Fruit fly (Drosophila melanogaster) whole organism, adult: ENCODE data around the gene Rab8.

Experiments
- CG11617 ChIP-seq: fragments of 200-800 bp; sonication (Bioruptor generic); optimal IDR thresholded peaks from 2 replicates; lab custom pipeline; 2017; ENCODE audit warnings: mild to moderate bottlenecking, missing biosample characterization, missing genetic modification reagents, missing genetic modification characterization
- CG12768 ChIP-seq: fragments of 200-800 bp; sonication (Bioruptor generic); optimal IDR thresholded peaks from 2 replicates; lab custom pipeline; 2017; ENCODE audit warnings: missing biosample characterization, missing genetic modification characterization, mild to moderate bottlenecking, moderate library complexity, missing genetic modification reagents
- CG14711 ChIP-seq: fragments of 200-800 bp; sonication (Bioruptor generic); optimal IDR thresholded peaks from 2 replicates; lab custom pipeline; 2018; ENCODE audit warnings: missing biosample characterization, mild to moderate bottlenecking, missing genetic modification characterization, moderate library complexity
- CG1620 ChIP-seq: fragments of 200-800 bp; sonication (Bioruptor generic); optimal IDR thresholded peaks from 2 replicates; lab custom pipeline; 2016; ENCODE audit warnings: missing biosample characterization, missing genetic modification characterization
- CG7101 ChIP-seq: fragments of 200-800 bp; sonication (Bioruptor generic); optimal IDR thresholded peaks from 2 replicates; lab custom pipeline; 2018; ENCODE audit warnings: missing biosample characterization, mild to moderate bottlenecking, missing genetic modification characterization, moderate library complexity
- Clk ChIP-seq: fragments of 200-800 bp; sonication (Bioruptor generic); optimal IDR thresholded peaks from 2 replicates; lab custom pipeline; 2017; ENCODE audit warnings: missing biosample characterization, missing genetic modification characterization
- Crg-1 ChIP-seq: fragments of 200-800 bp; sonication (Bioruptor generic); optimal IDR thresholded peaks from 2 replicates; lab custom pipeline; 2016; ENCODE audit warnings: missing biosample characterization, missing genetic modification characterization
- Hr96 ChIP-seq: fragments of 200-800 bp; sonication (Bioruptor generic); optimal IDR thresholded peaks from 2 replicates; lab custom pipeline; 2016; ENCODE audit warnings: missing biosample characterization, missing genetic modification characterization
- cic ChIP-seq: fragments of 200-800 bp; sonication (Bioruptor generic); optimal IDR thresholded peaks from 2 replicates; lab custom pipeline; 2017; ENCODE audit warnings: missing biosample characterization, mild to moderate bottlenecking, missing genetic modification characterization, moderate library complexity
- cnc ChIP-seq, 2 experiments: fragments of >200 bp; optimal IDR thresholded peaks; 2 replicates each; lab custom pipeline; 2017
- pad ChIP-seq: fragments of 200-800 bp; sonication (Bioruptor generic); optimal IDR thresholded peaks from 3 replicates; lab custom pipeline; 2017; ENCODE audit warnings: missing biosample characterization, missing genetic modification characterization, mild to moderate bottlenecking, moderate library complexity, missing genetic modification reagents
- toe ChIP-seq: fragments of 200-800 bp; sonication (Bioruptor generic); optimal IDR thresholded peaks from 2 replicates; lab custom pipeline; 2016; ENCODE audit warnings: missing biosample characterization, missing genetic modification characterization

DNA sequence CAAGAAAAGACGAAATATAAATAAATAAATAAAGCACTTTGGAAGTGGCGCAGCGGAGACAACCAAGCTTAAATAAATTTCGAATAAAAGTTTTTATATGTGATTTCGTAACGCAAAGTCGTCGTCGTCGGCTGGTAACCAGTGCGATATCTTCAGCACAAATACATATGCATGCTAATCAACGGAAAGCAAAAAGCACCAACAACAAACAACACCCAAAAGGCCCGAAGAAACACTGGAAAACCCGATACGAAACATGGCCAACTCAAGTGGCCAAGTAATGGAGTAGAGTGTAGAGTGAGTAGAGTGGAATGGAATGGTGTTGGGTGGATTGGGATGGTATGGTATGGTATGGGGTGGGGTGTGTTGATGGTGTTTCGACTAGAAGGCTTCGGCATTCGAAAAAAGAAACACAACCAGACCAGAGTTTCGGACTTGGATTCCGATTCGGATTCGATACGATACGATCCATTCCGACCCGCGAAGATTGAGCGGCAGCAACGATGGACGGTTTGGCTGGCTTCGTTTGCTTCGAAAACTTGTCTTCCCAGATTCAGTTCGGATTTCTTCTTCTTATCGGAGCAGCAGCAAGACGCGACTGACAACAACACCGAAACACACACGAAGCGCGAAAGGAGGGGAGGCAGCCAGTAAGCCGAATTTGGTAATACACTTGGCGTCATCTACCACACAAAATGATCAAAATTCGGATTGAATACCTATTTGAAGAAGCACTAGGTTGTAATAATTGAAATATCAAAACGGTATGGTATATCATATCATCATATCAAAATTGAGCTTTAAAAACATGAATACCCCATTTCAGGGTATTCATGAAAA, 31.9 kb upstream of the Rab8 start:
- no peak for TF ChIP-seq CG14711
- TF ChIP-seq cic (GFP tag; lab: Kevin White, UChicago), result no peak
- TF ChIP-seq CG12768, result peak; percentile 4
- no peak for TF ChIP-seq Hr96
- no peak for TF ChIP-seq Crg-1 (GFP tag; lab: Kevin White, UChicago)
- no peak for TF ChIP-seq Clk (GFP tag; lab: Kevin White, UChicago)
- no peak for TF ChIP-seq pad
- TF ChIP-seq CG1620 (GFP tag; lab: Kevin White, UChicago), result no peak
- TF ChIP-seq CG7101 (tag; lab: Kevin White, UChicago), result peak; percentile 56
- no peak for TF ChIP-seq CG11617 (GFP tag; lab: Kevin White, UChicago)
- no peak for TF ChIP-seq cnc (optimal IDR thresholded peaks at IDR 0.05; lab: Kevin White, UChicago)
- TF ChIP-seq toe (GFP tag; lab: Kevin White, UChicago), result no peak
